Fruit fly (Drosophila melanogaster): ENCODE results near the gene CG2841.

- TF ChIP-seq kay (GFP tag; ENCODE audit: borderline replicate concordance) (no peak), bab1 (GFP tag; optimal IDR thresholded peaks at IDR 0.05) (no peak), cnc (optimal IDR thresholded peaks at IDR 0.05) (no peak), CG33017 (tag; optimal IDR thresholded peaks at IDR 0.05) (no peak), tj (GFP tag; optimal IDR thresholded peaks at IDR 0.05) (no peak), CG12768 (GFP tag; optimal IDR thresholded peaks at IDR 0.05) (no peak)
These were observed 42.6 kb upstream of the CG2841 start for dm6 chrX:2408675-2409163.

Data from whole organism, adult.